Fruit fly (Drosophila melanogaster): Measurements from ENCODE around the gene CG7246.

The CG7246 gene

dm6 chrX:9042457-9043045 lies 38.3 kb downstream of the CG7246 start:
- TF ChIP-seq noc (tag; optimal IDR thresholded peaks at IDR 0.05) = no peak

- TF ChIP-seq noc (tag; optimal IDR thresholded peaks at IDR 0.05) = no peak
These were observed 38.9 kb downstream of the CG7246 start for dm6 chrX:9041789-9042456.

- no peak for TF ChIP-seq noc (tag; optimal IDR thresholded peaks at IDR 0.05)
These were observed 40.0 kb downstream of the CG7246 start for dm6 chrX:9040855-9041254.

- TF ChIP-seq noc (tag; optimal IDR thresholded peaks at IDR 0.05) = no peak
These were observed 42.1 kb downstream of the CG7246 start for dm6 chrX:9038778-9039177.

DNA sequence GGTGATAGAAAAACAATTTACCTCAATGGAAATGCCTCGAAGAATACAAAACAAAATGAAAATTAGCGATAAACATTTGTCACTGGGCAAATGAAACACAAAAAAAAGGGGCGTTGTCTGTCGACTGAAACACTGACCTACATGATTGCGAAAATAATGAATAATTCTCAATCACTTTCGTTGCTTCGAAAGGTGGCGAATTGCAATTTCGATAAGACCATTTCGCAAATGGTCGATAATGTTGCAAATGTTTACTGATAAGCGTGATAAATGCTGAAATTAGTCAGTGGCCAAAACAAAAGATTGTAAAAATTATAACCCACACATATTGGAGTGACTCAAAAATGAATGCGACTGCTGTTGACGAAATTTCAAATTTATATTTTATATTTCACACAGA lies 44.7 kb downstream of the CG7246 start:
- no peak for TF ChIP-seq noc (tag; optimal IDR thresholded peaks at IDR 0.05)

- TF ChIP-seq noc (tag; optimal IDR thresholded peaks at IDR 0.05) = no peak
These were observed 50.9 kb downstream of the CG7246 start, which contains the start of gene Nost for dm6 chrX:9029900-9030373. Gene Nost (plus strand): TSS chrX:9030205.

DNA sequence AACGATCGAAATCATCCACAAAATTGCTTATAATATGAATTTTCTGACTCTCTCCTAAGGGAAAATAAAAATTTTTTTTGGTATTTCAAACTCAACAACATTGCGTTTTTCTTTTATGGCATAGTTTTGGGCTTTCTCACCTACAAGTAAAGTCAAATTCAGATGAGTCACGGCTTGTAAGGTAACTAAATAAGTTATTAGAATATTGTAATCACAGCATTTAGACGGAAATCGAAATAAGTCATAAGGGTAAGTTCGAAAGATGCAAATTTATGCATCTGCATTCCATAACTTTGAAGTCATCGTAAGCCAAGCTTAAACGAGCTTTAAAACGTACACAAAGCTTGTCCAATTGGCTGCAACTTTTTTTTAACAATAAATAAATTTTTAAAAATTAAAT lies 51.4 kb downstream of the CG7246 start:
- TF ChIP-seq noc (tag; optimal IDR thresholded peaks at IDR 0.05) = no peak

All from whole organism, larva.